Worm (Caenorhabditis elegans) whole organism, L3 larva: Measurements from ENCODE around the gene Y66A7A.7.
A peak's percentile ranks its signal among the peaks of the same experiment; 100 is the strongest.

ENCODE experiments used
- R02D3.7 ChIP-seq: fragments of 150-350 bp; optimal IDR thresholded peaks from 2 replicates; lab custom pipeline; 2014; ENCODE audit warnings: missing biosample characterization, missing genetic modification characterization
- aly-2 ChIP-seq: fragments of 150-350 bp; optimal IDR thresholded peaks from 2 replicates; lab custom pipeline; 2014; ENCODE audit warnings: missing biosample characterization, missing genetic modification characterization
- ama-1 ChIP-seq: fragments of 150-350 bp; optimal IDR thresholded peaks from 2 replicates; lab custom pipeline; 2018
- ceh-16 ChIP-seq: sonication (generic microtip); optimal IDR thresholded peaks from 2 replicates; lab custom pipeline; 2017; ENCODE audit warnings: missing biosample characterization, missing genetic modification characterization
- ceh-82 ChIP-seq: fragments of 150-350 bp; optimal IDR thresholded peaks from 2 replicates; lab custom pipeline; 2014; ENCODE audit warnings: missing biosample characterization, missing genetic modification characterization
- ceh-9 ChIP-seq: sonication (generic microtip); optimal IDR thresholded peaks from 2 replicates; lab custom pipeline; 2018; ENCODE audit warnings: missing biosample characterization, missing genetic modification characterization
- daf-12 ChIP-seq: fragments of 150-350 bp; optimal IDR thresholded peaks from 2 replicates; lab custom pipeline; 2014; ENCODE audit warnings: missing biosample characterization, missing genetic modification reagents, missing genetic modification characterization
- egl-27 ChIP-seq: sonication (generic microtip); optimal IDR thresholded peaks from 4 replicates; lab custom pipeline; 2017; ENCODE audit warnings: missing biosample characterization, missing genetic modification reagents, missing genetic modification characterization
- egl-5 ChIP-seq: fragments of 150-350 bp; optimal IDR thresholded peaks from 2 replicates; lab custom pipeline; 2017; ENCODE audit warnings: missing biosample characterization, missing genetic modification reagents, missing genetic modification characterization, inconsistent platforms
- elt-1 ChIP-seq: fragments of 150-350 bp; optimal IDR thresholded peaks from 2 replicates; lab custom pipeline; 2014; ENCODE audit warnings: missing biosample characterization, missing genetic modification characterization
- elt-2 ChIP-seq: sonication (generic microtip); optimal IDR thresholded peaks from 2 replicates; lab custom pipeline; 2016; ENCODE audit warnings: missing genetic modification reagents, mild to moderate bottlenecking, missing genetic modification characterization, missing compliant biosample characterization
- elt-3 ChIP-seq, 3 experiments: fragments of 150-350 bp in 1 of 3; sonication (generic microtip) in 2 of 3; optimal IDR thresholded peaks; 2 replicates in 2 of 3; 4 replicates in 1 of 3; lab custom pipeline; 2014 to 2017; ENCODE audit warnings: missing biosample characterization in 3 of 3, missing genetic modification characterization in 3 of 3
- eor-1 ChIP-seq, 2 experiments: fragments of 150-350 bp; optimal IDR thresholded peaks; 2 replicates each; lab custom pipeline; 2014 to 2018; ENCODE audit warnings: missing biosample characterization in 2 of 2, missing genetic modification characterization in 2 of 2
- fkh-2 ChIP-seq: fragments of 150-350 bp; optimal IDR thresholded peaks from 2 replicates; lab custom pipeline; 2014; ENCODE audit warnings: missing biosample characterization, missing genetic modification reagents, missing genetic modification characterization
- hmg-11 ChIP-seq: sonication (generic microtip); optimal IDR thresholded peaks from 2 replicates; lab custom pipeline; 2016; ENCODE audit warnings: missing genetic modification characterization, missing compliant biosample characterization
- jun-1 ChIP-seq: fragments of 150-350 bp; optimal IDR thresholded peaks from 2 replicates; lab custom pipeline; 2014; ENCODE audit warnings: missing biosample characterization, missing genetic modification reagents, missing genetic modification characterization
- lin-15B ChIP-seq: fragments of 150-350 bp; optimal IDR thresholded peaks from 2 replicates; lab custom pipeline; 2014; ENCODE audit warnings: missing biosample characterization, missing genetic modification characterization
- lsy-12 ChIP-seq: sonication (generic microtip); optimal IDR thresholded peaks from 2 replicates; lab custom pipeline; 2016; ENCODE audit warnings: mild to moderate bottlenecking, missing genetic modification characterization, missing compliant biosample characterization
- mdl-1 ChIP-seq: fragments of 150-350 bp; optimal IDR thresholded peaks from 2 replicates; lab custom pipeline; 2014; ENCODE audit warnings: missing biosample characterization, missing genetic modification characterization
- mml-1 ChIP-seq: fragments of 150-350 bp; sonication (generic microtip); optimal IDR thresholded peaks from 3 replicates; lab custom pipeline; 2014; ENCODE audit warnings: missing biosample characterization, missing genetic modification characterization
- nfya-1 ChIP-seq: sonication (generic microtip); optimal IDR thresholded peaks from 2 replicates; lab custom pipeline; 2017; ENCODE audit warnings: missing genetic modification characterization, mild to moderate bottlenecking, missing compliant biosample characterization, antibody characterized with exemption, moderate library complexity; ENCODE audit not compliant: insufficient read depth
- nhr-23 ChIP-seq: fragments of 150-350 bp; optimal IDR thresholded peaks from 2 replicates; lab custom pipeline; 2014; ENCODE audit warnings: missing biosample characterization, missing genetic modification reagents, missing genetic modification characterization
- nhr-237 ChIP-seq: fragments of 150-350 bp; optimal IDR thresholded peaks from 2 replicates; lab custom pipeline; 2014; ENCODE audit warnings: missing biosample characterization, missing genetic modification characterization
- nhr-25 ChIP-seq: sonication (generic microtip); optimal IDR thresholded peaks from 2 replicates; lab custom pipeline; 2017; ENCODE audit warnings: missing biosample characterization, missing genetic modification characterization
- nhr-28 ChIP-seq: fragments of 150-350 bp; optimal IDR thresholded peaks from 2 replicates; lab custom pipeline; 2014; ENCODE audit warnings: missing biosample characterization, missing genetic modification characterization
- nhr-67 ChIP-seq: fragments of 150-350 bp; optimal IDR thresholded peaks from 2 replicates; lab custom pipeline; 2014; ENCODE audit warnings: missing biosample characterization, missing genetic modification characterization
- nhr-76 ChIP-seq: fragments of 150-350 bp; sonication (generic microtip); optimal IDR thresholded peaks from 5 replicates; lab custom pipeline; 2014; ENCODE audit warnings: missing biosample characterization, missing genetic modification characterization
- nhr-77 ChIP-seq: fragments of 150-350 bp; optimal IDR thresholded peaks from 2 replicates; lab custom pipeline; 2014; ENCODE audit warnings: missing biosample characterization, missing genetic modification characterization
- pha-4 ChIP-seq: fragments of 150-350 bp; optimal IDR thresholded peaks from 2 replicates; lab custom pipeline; 2014; ENCODE audit warnings: missing biosample characterization, missing genetic modification reagents, missing genetic modification characterization
- pqm-1 ChIP-seq: fragments of 150-350 bp; optimal IDR thresholded peaks from 2 replicates; lab custom pipeline; 2017; ENCODE audit warnings: missing biosample characterization, missing genetic modification characterization, inconsistent platforms
- sea-2 ChIP-seq: fragments of 150-350 bp; sonication (generic microtip); optimal IDR thresholded peaks from 4 replicates; lab custom pipeline; 2014; ENCODE audit warnings: missing biosample characterization, missing genetic modification reagents, missing genetic modification characterization
- skn-1 ChIP-seq: fragments of 150-350 bp; optimal IDR thresholded peaks from 2 replicates; lab custom pipeline; 2014; ENCODE audit warnings: missing biosample characterization, missing genetic modification characterization
- snpc-4 ChIP-seq: fragments of 150-350 bp; optimal IDR thresholded peaks from 2 replicates; lab custom pipeline; 2014; ENCODE audit warnings: missing biosample characterization, missing genetic modification characterization
- zag-1 ChIP-seq: fragments of 150-350 bp; optimal IDR thresholded peaks from 2 replicates; lab custom pipeline; 2014; ENCODE audit warnings: missing biosample characterization, missing genetic modification characterization
- ztf-11 ChIP-seq: fragments of 150-350 bp; optimal IDR thresholded peaks from 2 replicates; lab custom pipeline; 2014; ENCODE audit warnings: missing biosample characterization, missing genetic modification characterization
- ztf-4 ChIP-seq: fragments of 150-350 bp; optimal IDR thresholded peaks from 2 replicates; lab custom pipeline; 2014; ENCODE audit warnings: missing biosample characterization, missing genetic modification characterization

Y66A7A.7 gene

DNA sequence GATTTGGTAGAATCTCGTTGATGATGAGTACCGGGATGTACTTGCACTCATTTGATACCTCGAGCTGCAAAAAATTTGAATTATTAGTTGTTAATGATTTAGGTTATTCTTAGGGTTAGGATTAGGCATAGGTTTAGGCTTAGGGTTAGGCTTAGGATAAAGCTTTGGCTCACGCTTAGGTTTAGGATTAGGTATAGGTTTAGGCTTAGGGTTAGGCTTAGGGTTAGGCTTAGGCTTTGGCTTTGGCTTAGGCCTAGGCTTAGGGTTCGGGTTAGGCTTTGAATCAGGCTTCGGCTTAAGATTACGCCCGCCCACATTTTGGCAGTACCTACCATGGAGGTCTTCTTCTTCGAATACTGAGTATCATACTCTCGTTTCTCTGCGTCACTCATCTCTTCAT, 5.7 kb upstream of the Y66A7A.7 start:
- TF ChIP-seq nhr-28 (tag; lab: Kevin White, UChicago) (no peak), aly-2 (tag; lab: Kevin White, UChicago) (no peak), mdl-1 (tag; lab: Kevin White, UChicago) (no peak), sea-2 (GFP tag; lab: Kevin White, UChicago) (no peak), zag-1 (tag; lab: Kevin White, UChicago) (no peak), nhr-67 (no peak), skn-1 (tag; lab: Kevin White, UChicago) (no peak), lin-15B (tag; lab: Kevin White, UChicago) (no peak), elt-3 (tag; optimal IDR thresholded peaks at IDR 0.05; lab: Kevin White, UChicago) (no peak), mml-1 (no peak), elt-1 (tag; lab: Kevin White, UChicago) (no peak), fkh-2 (tag; lab: Kevin White, UChicago) (no peak), ceh-9 (tag; lab: Kevin White, UChicago) (no peak), egl-27 (tag; lab: Kevin White, UChicago) (no peak)
- TF ChIP-seq, all 47 proteins: peak for 0

DNA sequence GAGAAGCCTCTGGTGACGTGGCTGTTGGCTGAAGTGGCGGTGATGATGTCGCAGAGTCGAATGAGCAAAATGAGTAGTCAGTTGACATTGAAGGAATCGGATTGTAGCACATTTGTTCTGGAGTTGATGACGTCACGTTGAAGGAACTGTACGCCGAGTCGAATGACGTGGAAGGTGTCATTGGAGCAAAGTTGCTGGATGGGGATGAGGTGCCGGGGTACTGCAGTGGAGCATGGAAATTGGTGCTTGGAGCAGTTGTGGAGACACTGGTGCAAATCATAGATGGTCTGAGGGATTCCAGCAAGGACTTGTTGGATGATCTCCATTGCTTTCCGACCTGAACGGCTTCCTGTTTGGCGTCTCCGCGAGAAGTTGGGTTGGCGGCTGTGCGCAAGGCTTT, 4.2 kb upstream of the Y66A7A.7 start:
- no peak for TF ChIP-seq ztf-11

DNA sequence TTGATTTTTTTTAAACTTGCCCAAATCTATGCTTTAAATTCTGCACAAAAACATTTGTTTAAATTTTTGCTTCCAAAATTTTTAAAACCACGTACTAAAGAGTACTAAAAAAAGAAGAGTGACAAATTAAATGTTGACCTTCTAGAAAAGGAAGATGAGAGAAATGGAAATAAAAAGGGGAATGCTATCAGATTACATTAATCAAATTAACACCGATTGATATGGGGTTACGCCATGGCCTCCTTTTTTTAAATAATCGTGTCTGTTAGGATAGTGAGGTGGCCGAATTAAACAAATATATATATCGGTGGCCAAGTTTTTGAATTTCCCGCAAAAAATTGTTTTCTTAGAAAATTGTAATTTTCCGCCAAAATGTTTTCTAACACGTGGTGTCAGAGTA, 3.1 kb upstream of the Y66A7A.7 start:
- TF ChIP-seq R02D3.7 (tag; lab: Kevin White, UChicago) (no peak), nhr-23 (tag; lab: Kevin White, UChicago) (peak; percentile 51), hmg-11 (tag; lab: Kevin White, UChicago) (no peak)

DNA sequence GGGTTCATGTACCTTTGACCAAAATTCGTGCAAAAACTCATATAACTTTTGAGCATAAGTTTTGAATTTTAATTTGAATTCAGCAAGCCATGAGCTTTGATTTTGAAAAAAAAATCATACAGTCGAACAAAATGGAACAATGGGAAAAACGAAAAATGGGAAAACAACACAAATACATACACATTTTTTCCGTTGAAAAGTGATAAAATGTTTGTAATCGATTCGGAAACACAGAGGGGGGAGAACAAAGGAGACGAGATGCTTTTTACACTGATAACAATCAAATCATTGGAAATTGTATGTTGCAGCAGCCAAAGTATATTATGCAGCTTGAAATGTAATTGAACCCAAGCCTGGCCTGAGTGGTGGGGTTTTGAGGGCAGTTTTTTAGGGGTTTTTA, 1.9 kb upstream of the Y66A7A.7 start:
- TF ChIP-seq nfya-1 (tag; lab: Kevin White, UChicago): no peak
- no peak for TF ChIP-seq eor-1 (tag; optimal IDR thresholded peaks at IDR 0.05; lab: Kevin White, UChicago)
- TF ChIP-seq pqm-1 (tag; lab: Kevin White, UChicago): peak; percentile 56
- TF ChIP-seq pha-4 (tag; lab: Kevin White, UChicago): no peak
- no peak for TF ChIP-seq R02D3.7 (tag; lab: Kevin White, UChicago)
- no peak for TF ChIP-seq nhr-23 (tag; lab: Kevin White, UChicago)
- peak; percentile 46 for TF ChIP-seq elt-2
- TF ChIP-seq egl-27 (tag; lab: Kevin White, UChicago): no peak
- TF ChIP-seq nhr-28 (tag; lab: Kevin White, UChicago): no peak
- no peak for TF ChIP-seq ceh-82 (tag; lab: Kevin White, UChicago)
- TF ChIP-seq skn-1 (tag; lab: Kevin White, UChicago): no peak
- TF ChIP-seq nhr-77: no peak
- no peak for TF ChIP-seq nhr-76 (tag; lab: Kevin White, UChicago)
- no peak for TF ChIP-seq daf-12 (tag; lab: Kevin White, UChicago)

DNA sequence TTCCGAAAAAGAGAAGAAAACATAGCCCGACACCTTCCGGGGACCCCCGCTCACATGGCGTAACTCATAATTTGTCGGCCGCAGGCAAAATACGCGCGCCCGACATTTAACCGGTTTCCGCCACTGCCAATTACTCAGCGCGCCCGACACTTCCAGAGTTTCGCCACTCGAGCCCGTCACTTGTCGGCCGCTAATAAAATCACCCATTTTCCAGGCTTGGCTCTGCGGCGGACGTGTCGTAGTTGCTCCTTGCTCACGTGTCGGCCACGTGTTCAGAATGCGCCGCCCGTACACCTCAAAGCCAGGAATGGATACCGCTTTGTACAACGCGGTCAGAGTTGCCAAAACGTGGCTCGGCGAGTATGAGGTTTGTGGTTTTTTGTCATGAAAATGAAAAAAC, 1.6 kb downstream of the Y66A7A.7 start:
- peak; percentile 21 for TF ChIP-seq ama-1 (lab: Kevin White, UChicago)
- no peak for TF ChIP-seq ceh-16 (tag; lab: Kevin White, UChicago)
- no peak for TF ChIP-seq elt-2

DNA sequence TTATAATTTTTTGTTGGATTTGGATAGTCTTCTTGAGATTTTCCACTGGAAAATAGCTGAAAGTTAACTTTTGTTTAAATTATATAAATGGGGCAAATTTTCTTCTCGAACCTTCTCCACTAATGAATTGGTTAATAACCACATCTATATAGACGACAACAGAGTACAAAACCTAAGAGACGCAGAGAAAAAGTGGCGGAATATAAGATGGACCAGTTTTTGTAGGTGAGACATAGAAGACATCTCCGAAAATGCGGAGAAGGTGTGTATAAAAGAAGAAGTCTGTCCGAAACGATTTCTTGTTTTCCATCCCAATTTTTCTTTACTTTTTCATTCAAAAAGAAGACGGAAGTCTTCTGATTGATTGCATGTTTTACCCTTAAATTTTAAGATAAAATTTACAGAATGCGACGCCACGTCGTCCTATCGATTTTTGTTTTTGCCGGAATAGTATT, 4.4 kb downstream of the Y66A7A.7 start, which contains the start of gene gly-8:
TSS of gene gly-8 (plus strand) at position 405 of the 455 bp plus-strand sequence.
- TF ChIP-seq snpc-4 (tag; lab: Kevin White, UChicago): no peak
- no peak for TF ChIP-seq skn-1 (tag; lab: Kevin White, UChicago)
- TF ChIP-seq egl-5: no peak
- TF ChIP-seq ztf-4 (tag; lab: Kevin White, UChicago): no peak
- TF ChIP-seq daf-12 (tag; lab: Kevin White, UChicago): no peak
- no peak for TF ChIP-seq lsy-12
- TF ChIP-seq nhr-237 (tag; lab: Kevin White, UChicago): no peak
- TF ChIP-seq jun-1 (tag; lab: Kevin White, UChicago): no peak
- peak; percentile 70 for TF ChIP-seq nhr-25 (tag; lab: Kevin White, UChicago)
- peak; percentile 27 for TF ChIP-seq nfya-1 (tag; lab: Kevin White, UChicago)
- no peak for TF ChIP-seq elt-1 (tag; lab: Kevin White, UChicago)
- TF ChIP-seq nhr-23 (tag; lab: Kevin White, UChicago): peak; percentile 72
- no peak for TF ChIP-seq nhr-67
- TF ChIP-seq ceh-16 (tag; lab: Kevin White, UChicago): no peak
- no peak for TF ChIP-seq nhr-76 (tag; lab: Kevin White, UChicago)
- TF ChIP-seq pha-4 (tag; lab: Kevin White, UChicago): no peak
